Fruit fly (Drosophila melanogaster) whole organism, embryonic: Measurements from ENCODE around the gene LIMK1.

Source experiments
- Abd-B ChIP-seq: fragments of 200-800 bp; sonication (Bioruptor generic); optimal IDR thresholded peaks from 2 replicates; lab custom pipeline; 2018; ENCODE audit warnings: missing biosample characterization, mild to moderate bottlenecking, missing genetic modification characterization, moderate library complexity
- B-H2 ChIP-seq: fragments of 200-800 bp; sonication (Bioruptor generic); optimal IDR thresholded peaks from 2 replicates; lab custom pipeline; 2018; ENCODE audit warnings: missing biosample characterization, mild to moderate bottlenecking, missing genetic modification characterization
- Bteb2 ChIP-seq: fragments of 200-800 bp; sonication (Bioruptor generic); optimal IDR thresholded peaks from 2 replicates; lab custom pipeline; 2016; ENCODE audit warnings: missing biosample characterization, missing genetic modification characterization
- CG10147 ChIP-seq: fragments of 200-800 bp; sonication (Bioruptor generic); optimal IDR thresholded peaks from 2 replicates; lab custom pipeline; 2019; ENCODE audit warnings: missing biosample characterization, mild to moderate bottlenecking, missing genetic modification characterization, moderate library complexity
- CG12942 ChIP-seq: fragments of 200-800 bp; sonication (Bioruptor generic); optimal IDR thresholded peaks from 3 replicates; lab custom pipeline; 2016; ENCODE audit warnings: missing biosample characterization, missing genetic modification characterization
- CG14667 ChIP-seq: fragments of 200-800 bp; sonication (Bioruptor generic); IDR thresholded peaks from 2 replicates; pipeline ENCODE4 v1.3.6; 2022; ENCODE audit warnings: missing biosample characterization, missing genetic modification characterization
- CG14710 ChIP-seq: fragments of 200-800 bp; sonication (Bioruptor generic); optimal IDR thresholded peaks from 3 replicates; lab custom pipeline; 2019; ENCODE audit warnings: missing biosample characterization, mild to moderate bottlenecking, missing genetic modification characterization, moderate library complexity
- CG14860 ChIP-seq: fragments of 200-800 bp; sonication (Bioruptor generic); IDR thresholded peaks from 3 replicates; pipeline ENCODE4 v1.3.6; 2022; ENCODE audit warnings: missing biosample characterization, missing genetic modification characterization; ENCODE audit not compliant: partially characterized antibody
- CG15073 ChIP-seq: fragments of 200-800 bp; sonication (Bioruptor generic); optimal IDR thresholded peaks from 2 replicates; lab custom pipeline; 2016; ENCODE audit warnings: missing biosample characterization, missing genetic modification characterization
- CG15479 ChIP-seq: fragments of 200-800 bp; sonication (Bioruptor generic); optimal IDR thresholded peaks from 3 replicates; lab custom pipeline; 2019; ENCODE audit warnings: missing biosample characterization, mild to moderate bottlenecking, missing genetic modification characterization, moderate library complexity
- CG15514 ChIP-seq: fragments of 200-800 bp; sonication (Bioruptor generic); optimal IDR thresholded peaks from 3 replicates; lab custom pipeline; 2017; ENCODE audit warnings: missing biosample characterization, missing genetic modification characterization, mild to moderate bottlenecking, moderate library complexity, missing genetic modification reagents
- CG17568 ChIP-seq: fragments of 200-800 bp; sonication (Bioruptor generic); optimal IDR thresholded peaks from 2 replicates; lab custom pipeline; 2018; ENCODE audit warnings: missing biosample characterization, mild to moderate bottlenecking, missing genetic modification characterization, moderate library complexity
- CG17612 ChIP-seq: fragments of 200-800 bp; sonication (Bioruptor generic); IDR thresholded peaks from 2 replicates; pipeline ENCODE4 v1.3.6; 2022; ENCODE audit warnings: missing biosample characterization, missing genetic modification characterization
- CG3838 ChIP-seq: fragments of 200-800 bp; sonication (Bioruptor generic); optimal IDR thresholded peaks from 3 replicates; lab custom pipeline; 2016; ENCODE audit warnings: missing biosample characterization, missing genetic modification characterization
- CG4360 ChIP-seq: fragments of 200-800 bp; sonication (Bioruptor generic); IDR thresholded peaks from 2 replicates; pipeline ENCODE4 v1.3.6; 2022; ENCODE audit warnings: missing biosample characterization, missing genetic modification characterization
- CG6683 ChIP-seq: fragments of 200-800 bp; sonication (Bioruptor generic); optimal IDR thresholded peaks from 2 replicates; lab custom pipeline; 2017; ENCODE audit warnings: missing biosample characterization, mild to moderate bottlenecking, missing genetic modification characterization, missing genetic modification reagents
- CG7786 ChIP-seq: fragments of 200-800 bp; sonication (Bioruptor generic); optimal IDR thresholded peaks from 2 replicates; lab custom pipeline; 2016; ENCODE audit warnings: missing biosample characterization, missing genetic modification characterization
- CG7839 ChIP-seq: fragments of 200-800 bp; sonication (Bioruptor generic); optimal IDR thresholded peaks from 3 replicates; lab custom pipeline; 2018; ENCODE audit warnings: missing biosample characterization, mild to moderate bottlenecking, missing genetic modification characterization, moderate library complexity
- CG8290 ChIP-seq, 3 experiments: fragments of 200-800 bp; sonication (Bioruptor generic); optimal IDR thresholded peaks; 2 replicates each; lab custom pipeline; 2016 to 2019; ENCODE audit warnings: missing biosample characterization in 3 of 3, missing genetic modification characterization in 3 of 3, mild to moderate bottlenecking in 2 of 3, moderate library complexity in 1 of 3
- CG9437 ChIP-seq: fragments of 200-800 bp; sonication (Bioruptor generic); optimal IDR thresholded peaks from 2 replicates; lab custom pipeline; 2018; ENCODE audit warnings: missing biosample characterization, mild to moderate bottlenecking, missing genetic modification characterization
- Chrac-16 ChIP-seq: fragments of 200-800 bp; sonication (Bioruptor generic); optimal IDR thresholded peaks from 3 replicates; lab custom pipeline; 2016; ENCODE audit warnings: missing biosample characterization, missing genetic modification characterization
- Dfd ChIP-seq, 2 experiments: fragments of >200 bp; optimal IDR thresholded peaks; 2 replicates each; lab custom pipeline; 2017; ENCODE audit warnings: missing biosample characterization in 2 of 2, missing genetic modification characterization in 2 of 2
- E2f2 ChIP-seq: fragments of 200-800 bp; sonication (Bioruptor generic); IDR thresholded peaks from 2 replicates; pipeline ENCODE4 v1.3.6; 2022; ENCODE audit warnings: missing biosample characterization, missing genetic modification characterization
- Eip74EF ChIP-seq, 2 experiments: fragments of 200-800 bp in 1 of 2; fragments of >200 bp in 1 of 2; sonication (Bioruptor generic) in 1 of 2; optimal IDR thresholded peaks; 2 replicates each; lab custom pipeline; 2017 to 2019; ENCODE audit warnings: missing biosample characterization in 2 of 2, missing genetic modification characterization in 2 of 2, mild to moderate bottlenecking in 1 of 2, moderate library complexity in 1 of 2
- HLH54F ChIP-seq: fragments of 200-800 bp; sonication (Bioruptor generic); optimal IDR thresholded peaks from 3 replicates; lab custom pipeline; 2016; ENCODE audit warnings: missing biosample characterization, missing genetic modification characterization
- Lhr ChIP-seq: fragments of 200-800 bp; sonication (Bioruptor generic); optimal IDR thresholded peaks from 3 replicates; lab custom pipeline; 2017; ENCODE audit warnings: mild to moderate bottlenecking, missing biosample characterization, missing genetic modification reagents, missing genetic modification characterization
- Meics ChIP-seq: fragments of 200-800 bp; sonication (Bioruptor generic); optimal IDR thresholded peaks from 2 replicates; lab custom pipeline; 2017; ENCODE audit warnings: missing biosample characterization, mild to moderate bottlenecking, missing genetic modification characterization
- Nf-YC ChIP-seq: fragments of 200-800 bp; optimal IDR thresholded peaks from 3 replicates; lab custom pipeline; 2019; ENCODE audit warnings: missing biosample characterization, mild to moderate bottlenecking, missing genetic modification characterization, moderate library complexity
- Sox102F ChIP-seq: fragments of 200-800 bp; sonication (Bioruptor generic); optimal IDR thresholded peaks from 2 replicates; lab custom pipeline; 2018; ENCODE audit warnings: missing biosample characterization, mild to moderate bottlenecking, missing genetic modification characterization, moderate library complexity
- ab ChIP-seq: fragments of 200-800 bp; sonication (Bioruptor generic); optimal IDR thresholded peaks from 2 replicates; lab custom pipeline; 2016; ENCODE audit warnings: missing biosample characterization, missing genetic modification characterization
- al ChIP-seq: fragments of 200-800 bp; sonication (Bioruptor generic); IDR thresholded peaks from 2 replicates; pipeline ENCODE4 v1.3.6; 2022; ENCODE audit warnings: missing biosample characterization, missing genetic modification characterization
- amos ChIP-seq: fragments of 200-800 bp; sonication (Bioruptor generic); IDR thresholded peaks from 2 replicates; pipeline ENCODE4 v1.3.6; 2022; ENCODE audit warnings: missing biosample characterization, missing genetic modification characterization; ENCODE audit not compliant: partially characterized antibody
- bowl ChIP-seq: fragments of 200-800 bp; sonication (Bioruptor generic); IDR thresholded peaks from 2 replicates; pipeline ENCODE4 v1.3.6; 2022; ENCODE audit warnings: missing biosample characterization, missing genetic modification characterization
- chn ChIP-seq: fragments of 200-800 bp; sonication (Bioruptor generic); optimal IDR thresholded peaks from 2 replicates; lab custom pipeline; 2016; ENCODE audit warnings: missing biosample characterization, missing genetic modification characterization
- kah ChIP-seq: fragments of 200-800 bp; sonication (Bioruptor generic); optimal IDR thresholded peaks from 2 replicates; lab custom pipeline; 2018; ENCODE audit warnings: missing biosample characterization, mild to moderate bottlenecking, missing genetic modification characterization
- mirr ChIP-seq: fragments of 200-800 bp; sonication (Bioruptor generic); optimal IDR thresholded peaks from 3 replicates; lab custom pipeline; 2018; ENCODE audit warnings: missing biosample characterization, mild to moderate bottlenecking, missing genetic modification characterization
- mld ChIP-seq: fragments of 200-800 bp; sonication (Bioruptor generic); IDR thresholded peaks from 3 replicates; pipeline ENCODE4 v1.3.6; 2022; ENCODE audit warnings: missing biosample characterization, missing genetic modification characterization; ENCODE audit not compliant: partially characterized antibody
- pho ChIP-seq: fragments of 200-800 bp; sonication (Bioruptor generic); optimal IDR thresholded peaks from 2 replicates; lab custom pipeline; 2016; ENCODE audit warnings: missing biosample characterization, missing genetic modification characterization
- prd ChIP-seq, 3 experiments: fragments of >200 bp in 2 of 3; fragments of 200-800 bp in 1 of 3; sonication (Bioruptor generic) in 1 of 3; optimal IDR thresholded peaks in 2 of 3; IDR thresholded peaks in 1 of 3; 2 replicates in 2 of 3; 3 replicates in 1 of 3; pipeline versions ENCODE4 v1.3.6 to Lab custom; 2017 to 2022; ENCODE audit warnings: missing biosample characterization in 1 of 3, missing genetic modification characterization in 1 of 3
- psq ChIP-seq: fragments of 200-800 bp; sonication (Bioruptor generic); optimal IDR thresholded peaks from 2 replicates; lab custom pipeline; 2017; ENCODE audit warnings: missing biosample characterization, missing genetic modification characterization
- pum ChIP-seq: fragments of 200-800 bp; sonication (Bioruptor generic); optimal IDR thresholded peaks from 2 replicates; lab custom pipeline; 2016; ENCODE audit warnings: missing biosample characterization, missing genetic modification characterization
- stwl ChIP-seq: fragments of 200-800 bp; sonication (Bioruptor generic); optimal IDR thresholded peaks from 3 replicates; lab custom pipeline; 2018; ENCODE audit warnings: missing biosample characterization, mild to moderate bottlenecking, missing genetic modification characterization, moderate library complexity
- trem ChIP-seq: fragments of 200-800 bp; optimal IDR thresholded peaks from 3 replicates; lab custom pipeline; 2019; ENCODE audit warnings: missing biosample characterization, mild to moderate bottlenecking, missing genetic modification characterization, moderate library complexity
- vvl ChIP-seq: fragments of 200-800 bp; sonication (Bioruptor generic); IDR thresholded peaks from 2 replicates; pipeline ENCODE4 v1.3.6; 2022; ENCODE audit warnings: missing biosample characterization, missing genetic modification characterization
- wdn ChIP-seq: fragments of 200-800 bp; sonication (Bioruptor generic); IDR thresholded peaks from 2 replicates; pipeline ENCODE4 v1.3.6; 2022; ENCODE audit warnings: missing biosample characterization, missing genetic modification characterization
- zen2 ChIP-seq: fragments of 200-800 bp; sonication (Bioruptor generic); IDR thresholded peaks from 3 replicates; pipeline ENCODE4 v1.3.6; 2022; ENCODE audit warnings: missing biosample characterization, missing genetic modification characterization; ENCODE audit not compliant: partially characterized antibody
- zfh1 ChIP-seq: fragments of 200-800 bp; sonication (Bioruptor generic); IDR thresholded peaks from 3 replicates; pipeline ENCODE4 v1.3.6; 2022; ENCODE audit warnings: missing biosample characterization, missing genetic modification characterization

The LIMK1 gene

DNA sequence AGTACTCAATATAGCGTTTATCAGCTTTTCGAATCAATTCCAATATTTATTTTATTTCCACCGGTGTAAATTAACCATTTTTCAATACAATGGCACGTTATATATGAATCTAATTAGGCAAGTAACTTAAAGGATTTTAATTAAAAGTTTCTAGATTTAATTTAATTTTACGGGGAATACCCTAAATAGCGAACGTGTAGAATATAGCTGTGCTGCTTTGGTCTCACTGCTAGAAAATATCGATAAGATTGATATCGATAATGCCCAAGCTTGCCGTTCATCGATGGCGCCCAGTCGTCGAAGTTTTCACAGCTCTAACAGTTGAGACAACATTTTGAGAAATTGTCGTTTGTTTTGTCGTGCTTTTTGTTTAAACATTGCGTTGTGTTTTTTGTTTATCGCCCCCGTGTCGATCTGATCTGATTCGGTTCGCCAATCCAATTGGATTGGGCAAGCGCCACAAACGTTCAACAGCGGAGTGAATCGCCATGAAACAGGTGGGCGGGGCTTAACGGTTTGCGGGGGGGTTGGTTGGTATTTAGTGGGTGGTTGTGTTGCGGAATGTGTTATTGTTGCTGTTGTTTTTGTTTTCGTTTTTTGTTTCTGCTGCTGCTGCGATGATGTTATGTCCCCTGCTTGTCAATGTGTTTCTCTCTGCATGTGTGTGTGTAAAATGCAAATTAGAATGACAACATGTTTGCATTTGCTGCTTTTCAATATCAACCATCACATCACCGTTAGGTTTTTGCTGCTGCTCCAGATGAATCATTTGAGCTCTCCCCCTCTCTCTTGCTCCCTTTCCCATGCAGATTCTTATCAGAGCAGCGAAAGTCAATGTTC is 39.5 kb upstream of the LIMK1 start, which contains the start of gene Tomosyn (continued):
- TF ChIP-seq zen2 (GFP tag; lab: Robert Waterston, UW), result peak; percentile 29; the same call in 1 of the 3 replicates
- peak; percentile 26 for TF ChIP-seq pho (GFP tag; lab: Kevin White, UChicago)
- TF ChIP-seq prd (optimal IDR thresholded peaks at IDR 0.05; lab: Kevin White, UChicago), result no peak
- TF ChIP-seq prd (GFP tag; IDR thresholded peaks at IDR 0.05; lab: Robert Waterston, UW), result peak; percentile 41; the same call in 1 of the 3 replicates
- TF ChIP-seq al, result no peak
- TF ChIP-seq Lhr, result peak; percentile 4
- peak; percentile 58; the same call in 1 of the 3 replicates for TF ChIP-seq mld
- peak; percentile 16 for TF ChIP-seq B-H2 (GFP tag; lab: Kevin White, UChicago)
- TF ChIP-seq CG14860 (GFP tag; lab: Robert Waterston, UW), result peak; percentile 71
- TF ChIP-seq Meics (GFP tag; lab: Kevin White, UChicago), result peak; percentile 20
- TF ChIP-seq Eip74EF (GFP tag; optimal IDR thresholded peaks at IDR 0.05; lab: Kevin White, UChicago), result no peak
- no peak for TF ChIP-seq HLH54F (GFP tag; lab: Kevin White, UChicago)
- no peak for TF ChIP-seq CG7786 (GFP tag; lab: Kevin White, UChicago)
- no peak for TF ChIP-seq CG17568 (GFP tag; lab: Kevin White, UChicago)
- no peak for TF ChIP-seq CG3838 (GFP tag; lab: Kevin White, UChicago)
- peak; percentile 86 for TF ChIP-seq stwl
- TF ChIP-seq psq (GFP tag; lab: Kevin White, UChicago), result no peak
- peak; percentile 82 for TF ChIP-seq amos (GFP tag; lab: Robert Waterston, UW)
- TF ChIP-seq CG15073 (GFP tag; lab: Kevin White, UChicago), result no peak
- TF ChIP-seq CG4360 (GFP tag; lab: Robert Waterston, UW), result no peak
- TF ChIP-seq mirr, result no peak
- TF ChIP-seq zfh1 (GFP tag; lab: Robert Waterston, UW), result no peak
- peak; percentile 42 for TF ChIP-seq Sox102F (GFP tag; lab: Kevin White, UChicago)
- peak; percentile 13 for TF ChIP-seq pum
- no peak for TF ChIP-seq ab
- TF ChIP-seq CG10147 (GFP tag; lab: Kevin White, UChicago), result peak; percentile 12
- peak; percentile 27 for TF ChIP-seq chn (GFP tag; lab: Kevin White, UChicago)
- peak; percentile 7 for TF ChIP-seq Chrac-16 (GFP tag; lab: Kevin White, UChicago)
- TF ChIP-seq Dfd (GFP tag; optimal IDR thresholded peaks at IDR 0.05; lab: Kevin White, UChicago), result no peak
- TF ChIP-seq CG17612 (GFP tag; lab: Robert Waterston, UW), result no peak
- TF ChIP-seq vvl (GFP tag; lab: Robert Waterston, UW), result peak; percentile 33; the same call in 1 of the 2 replicates
- TF ChIP-seq CG14710 (tag; lab: Kevin White, UChicago), result peak; percentile 53
- TF ChIP-seq CG8290 (GFP tag; optimal IDR thresholded peaks at IDR 0.05; lab: Kevin White, UChicago), result no peak
- TF ChIP-seq CG8290 (tag; optimal IDR thresholded peaks at IDR 0.05; lab: Kevin White, UChicago), result peak in 1 of 2 experiments; percentile 49
- no peak for TF ChIP-seq CG9437 (GFP tag; lab: Kevin White, UChicago)
- peak; percentile 36 for TF ChIP-seq CG15514 (GFP tag; lab: Kevin White, UChicago)
- TF ChIP-seq CG12942 (GFP tag; lab: Kevin White, UChicago), result peak; percentile 2
- TF ChIP-seq Nf-YC, result peak; percentile 53
- peak; percentile 85 for TF ChIP-seq kah (GFP tag; lab: Kevin White, UChicago)
- TF ChIP-seq bowl (GFP tag; lab: Robert Waterston, UW), result no peak
- peak; percentile 52 for TF ChIP-seq CG7839
- peak; percentile 54 for TF ChIP-seq trem (tag; lab: Kevin White, UChicago)
- peak; percentile 44; the same call in 1 of the 2 replicates for TF ChIP-seq E2f2 (GFP tag; lab: Robert Waterston, UW)
- peak; percentile 2 for TF ChIP-seq Bteb2
- TF ChIP-seq CG15479 (GFP tag; lab: Kevin White, UChicago), result no peak
- TF ChIP-seq Abd-B (GFP tag; lab: Kevin White, UChicago), result peak; percentile 52
- TF ChIP-seq CG6683 (GFP tag; lab: Kevin White, UChicago), result no peak
- no peak for TF ChIP-seq CG14667
- no peak for TF ChIP-seq wdn (GFP tag; lab: Robert Waterston, UW)
